Worm (Caenorhabditis elegans) whole organism, L2 larva: ENCODE results near the gene ZK688.5.

Experiments
- alr-1 ChIP-seq: fragments of 150-350 bp; optimal IDR thresholded peaks from 2 replicates; lab custom pipeline; 2014; ENCODE audit warnings: missing biosample characterization, missing genetic modification characterization
- aly-2 ChIP-seq: fragments of 150-350 bp; optimal IDR thresholded peaks from 2 replicates; lab custom pipeline; 2014; ENCODE audit warnings: missing biosample characterization, missing genetic modification characterization
- ama-1 ChIP-seq: fragments of 150-350 bp; optimal IDR thresholded peaks from 2 replicates; lab custom pipeline; 2018; ENCODE audit warnings: inconsistent platforms
- elt-3 ChIP-seq: sonication (generic microtip); optimal IDR thresholded peaks from 2 replicates; lab custom pipeline; 2017; ENCODE audit warnings: missing biosample characterization, missing genetic modification characterization
- nhr-11 ChIP-seq: fragments of 150-350 bp; optimal IDR thresholded peaks from 2 replicates; lab custom pipeline; 2014; ENCODE audit warnings: missing biosample characterization, missing genetic modification characterization
- nhr-6 ChIP-seq: fragments of 150-350 bp; optimal IDR thresholded peaks from 2 replicates; lab custom pipeline; 2014; ENCODE audit warnings: missing biosample characterization, missing genetic modification characterization
- unc-55 ChIP-seq: fragments of 150-350 bp; sonication (generic microtip); optimal IDR thresholded peaks from 3 replicates; lab custom pipeline; 2014; ENCODE audit warnings: missing biosample characterization, missing genetic modification reagents, missing genetic modification characterization
- unc-62 ChIP-seq: fragments of 150-350 bp; optimal IDR thresholded peaks from 2 replicates; lab custom pipeline; 2014; ENCODE audit warnings: missing biosample characterization, missing genetic modification reagents, missing genetic modification characterization

ce11 chrIII:7907515-7907914, 16.1 kb upstream of the ZK688.5 start, which contains the start of gene pcp-5:
- no peak for TF ChIP-seq nhr-6 (tag; lab: Kevin White, UChicago)
- no peak for TF ChIP-seq nhr-11 (tag; lab: Kevin White, UChicago)
- no peak for TF ChIP-seq alr-1 (tag; lab: Kevin White, UChicago)
- TF ChIP-seq aly-2: no peak
- no peak for TF ChIP-seq unc-55 (GFP tag; lab: Kevin White, UChicago)
- no peak for TF ChIP-seq unc-62
- TF ChIP-seq elt-3 (tag; lab: Kevin White, UChicago): no peak
- TF ChIP-seq ama-1 (lab: Kevin White, UChicago): no peak
